Fruit fly (Drosophila melanogaster): ENCODE data around the gene CG18748.

Gene CG18748

DNA sequence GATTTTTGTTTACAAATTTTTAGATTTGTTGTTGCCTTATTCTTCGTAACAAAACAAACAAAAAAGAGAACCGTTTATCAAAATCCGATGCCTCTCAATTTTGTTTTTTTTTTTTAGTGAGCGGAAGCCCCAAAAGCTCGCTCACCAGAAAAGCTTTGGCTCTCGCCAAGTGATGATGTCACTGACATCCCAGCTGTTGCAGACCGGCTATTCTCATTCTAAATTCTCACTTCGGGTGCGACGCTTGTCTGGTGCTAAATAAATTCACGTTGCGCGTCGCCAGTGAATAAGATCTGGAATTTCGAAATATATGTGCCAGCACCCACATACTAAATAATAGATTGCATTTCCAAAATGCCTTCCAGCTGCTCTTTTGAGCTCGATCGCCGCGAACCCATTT, 6.1 kb upstream of the CG18748 start, which contains the start of gene CG2641 (continued):
- peak; percentile 92 for TF ChIP-seq eg (GFP tag; IDR thresholded peaks at IDR 0.05)
- no peak for TF ChIP-seq Hr39 (GFP tag; optimal IDR thresholded peaks at IDR 0.05)
- peak; percentile 75 for TF ChIP-seq CG6276 (GFP tag; optimal IDR thresholded peaks at IDR 0.05)
- no peak for TF ChIP-seq topi (GFP tag; optimal IDR thresholded peaks at IDR 0.05)
- TF ChIP-seq CG6854 (GFP tag; optimal IDR thresholded peaks at IDR 0.05), result no peak
- TF ChIP-seq dac (GFP tag; optimal IDR thresholded peaks at IDR 0.05), result no peak
- peak; percentile 45 for TF ChIP-seq CG6808 (GFP tag; optimal IDR thresholded peaks at IDR 0.05)
- peak in 1 of 2 experiments; percentile 27 for TF ChIP-seq salr (GFP tag; optimal IDR thresholded peaks at IDR 0.05)
- TF ChIP-seq achi (GFP tag; optimal IDR thresholded peaks at IDR 0.05), result peak; percentile 24
- TF ChIP-seq Lpt (GFP tag; optimal IDR thresholded peaks at IDR 0.05), result peak; percentile 3
- TF ChIP-seq CG6792 (GFP tag; optimal IDR thresholded peaks at IDR 0.05), result no peak
- peak; percentile 18 for TF ChIP-seq CG7368 (GFP tag; optimal IDR thresholded peaks at IDR 0.05)
- TF ChIP-seq CG9139 (GFP tag; optimal IDR thresholded peaks at IDR 0.05), result peak; percentile 48
- TF ChIP-seq Blimp-1 (GFP tag; optimal IDR thresholded peaks at IDR 0.05), result no peak
- TF ChIP-seq CG11762 (GFP tag; optimal IDR thresholded peaks at IDR 0.05; ENCODE audit: insufficient read depth), result no peak
- TF ChIP-seq CG15336 (GFP tag; IDR thresholded peaks at IDR 0.05), result peak; percentile 90
- no peak for TF ChIP-seq CG10631 (GFP tag; optimal IDR thresholded peaks at IDR 0.05)
- TF ChIP-seq CG1621 (tag; optimal IDR thresholded peaks at IDR 0.05), result peak; percentile 31
- TF ChIP-seq pdm3 (GFP tag; optimal IDR thresholded peaks at IDR 0.05), result peak; percentile 28
- peak; percentile 94 for TF ChIP-seq CG6163 (GFP tag; IDR thresholded peaks at IDR 0.05)
- peak; percentile 67 for TF ChIP-seq vri (GFP tag; optimal IDR thresholded peaks at IDR 0.05)
- peak; percentile 89 for TF ChIP-seq CG8119 (GFP tag; IDR thresholded peaks at IDR 0.05)
- no peak for TF ChIP-seq Eip93F (GFP tag; optimal IDR thresholded peaks at IDR 0.05)
- TF ChIP-seq Sox14 (GFP tag; optimal IDR thresholded peaks at IDR 0.05), result no peak
- TF ChIP-seq Gug (GFP tag; IDR thresholded peaks at IDR 0.05), result no peak
- TF ChIP-seq fd85E (GFP tag; optimal IDR thresholded peaks at IDR 0.05), result no peak
- TF ChIP-seq CG4318 (GFP tag; optimal IDR thresholded peaks at IDR 0.05), result no peak
- no peak for TF ChIP-seq Sox15 (GFP tag; optimal IDR thresholded peaks at IDR 0.05)
- no peak for TF ChIP-seq CG8632 (GFP tag; optimal IDR thresholded peaks at IDR 0.05)
- no peak for TF ChIP-seq acj6 (GFP tag; optimal IDR thresholded peaks at IDR 0.05)

DNA sequence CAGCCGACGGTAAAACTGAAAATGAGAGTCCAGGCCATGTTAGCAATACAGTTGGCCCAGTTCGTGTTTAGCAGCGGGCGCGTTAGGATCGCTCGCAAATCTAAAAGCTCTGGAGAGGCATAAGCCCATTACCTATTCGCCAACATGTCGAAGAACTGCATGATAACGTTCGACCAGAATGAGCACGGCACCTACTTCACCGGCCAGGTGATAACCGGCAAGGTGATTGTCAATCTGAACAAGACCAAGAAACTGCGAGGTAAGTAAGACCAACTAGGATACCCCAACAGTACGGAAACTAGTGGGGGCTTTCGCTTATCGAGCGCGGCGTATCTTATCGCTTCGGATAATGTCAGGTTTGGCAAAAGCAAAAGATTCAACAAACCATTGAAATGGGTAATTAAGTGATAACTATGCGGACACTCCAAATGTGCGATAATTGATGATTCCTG, 2.9 kb upstream of the CG18748 start, which contains the start of gene CG10086:
TSS of gene CG10086 (plus strand) at position 51 of the 452 bp plus-strand sequence.
- TF ChIP-seq CG6808 (GFP tag; optimal IDR thresholded peaks at IDR 0.05), result no peak
- TF ChIP-seq acj6 (GFP tag; optimal IDR thresholded peaks at IDR 0.05), result no peak
- TF ChIP-seq vri (GFP tag; optimal IDR thresholded peaks at IDR 0.05), result peak; percentile 9
- no peak for TF ChIP-seq Hr38 (GFP tag; optimal IDR thresholded peaks at IDR 0.05)
- no peak for TF ChIP-seq CG6792 (GFP tag; optimal IDR thresholded peaks at IDR 0.05)

DNA sequence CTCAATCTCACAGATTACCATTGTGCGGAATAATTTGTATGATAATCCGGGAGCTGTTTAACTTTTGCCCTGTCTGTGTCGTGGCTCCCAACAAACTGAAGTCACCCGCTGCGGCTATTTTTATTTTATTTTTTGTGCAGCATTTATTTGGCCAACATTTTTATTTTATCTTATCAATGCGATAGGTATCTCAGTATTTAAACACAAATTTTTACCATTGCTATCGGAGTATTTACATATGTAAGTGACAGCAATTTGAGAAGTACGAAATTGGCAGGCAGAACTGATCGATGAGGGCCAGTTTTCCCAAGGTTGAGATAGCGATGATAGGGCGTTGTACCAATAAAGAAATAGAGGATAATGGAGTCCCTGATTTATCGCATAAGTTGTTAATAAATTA, 2.4 kb upstream of the CG18748 start, which contains the start of gene CG18746:
TSS of gene CG18746 (minus strand) at position 101 of the 400 bp plus-strand sequence.
- TF ChIP-seq CG6808 (GFP tag; optimal IDR thresholded peaks at IDR 0.05), result no peak

DNA sequence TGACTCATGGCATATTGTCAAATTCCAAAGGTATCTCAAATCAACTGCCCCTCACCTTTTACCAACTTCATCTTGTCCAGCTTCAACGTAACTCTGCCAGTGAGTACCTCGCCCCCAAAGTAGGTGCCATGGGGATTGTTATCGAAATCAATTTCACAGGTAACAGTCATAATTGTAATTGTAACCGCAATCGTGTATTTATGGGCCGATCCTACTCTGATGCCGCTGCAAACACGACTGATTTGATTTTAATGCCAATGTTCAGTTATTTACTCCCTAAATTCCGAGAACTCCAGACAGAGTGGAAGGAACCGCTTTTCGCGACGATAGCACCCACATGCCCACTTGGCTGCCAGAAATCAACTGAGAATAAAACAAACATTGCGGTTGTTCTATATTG, 1.9 kb downstream of the CG18748 start, which contains the start of gene CG18745:
TSS of gene CG18745 (minus strand) at position 336 of the 400 bp plus-strand sequence.
- TF ChIP-seq CG3919 (GFP tag; optimal IDR thresholded peaks at IDR 0.05), result no peak
- TF ChIP-seq Ets21C (GFP tag; optimal IDR thresholded peaks at IDR 0.05), result no peak
- no peak for TF ChIP-seq spab (GFP tag; optimal IDR thresholded peaks at IDR 0.05)
- TF ChIP-seq CG31627 (GFP tag; optimal IDR thresholded peaks at IDR 0.05), result no peak
- TF ChIP-seq fkh (GFP tag; optimal IDR thresholded peaks at IDR 0.05), result peak; percentile 14
- no peak for TF ChIP-seq CG6854 (GFP tag; optimal IDR thresholded peaks at IDR 0.05)
- no peak for TF ChIP-seq CG15336 (GFP tag; IDR thresholded peaks at IDR 0.05)
- TF ChIP-seq vri (GFP tag; optimal IDR thresholded peaks at IDR 0.05), result peak; percentile 57
- TF ChIP-seq Eip93F (GFP tag; optimal IDR thresholded peaks at IDR 0.05), result no peak
- no peak for TF ChIP-seq CG6276 (GFP tag; optimal IDR thresholded peaks at IDR 0.05)
- TF ChIP-seq Eip78C (GFP tag), result no peak

Measured in whole organism, prepupa.